Worm (Caenorhabditis elegans) whole organism, L4/young adult: ENCODE measurements around the gene unc-53.

Source experiments
- W03F9.2 ChIP-seq: fragments of 150-350 bp; optimal IDR thresholded peaks from 2 replicates; lab custom pipeline; 2014; ENCODE audit warnings: missing biosample characterization, missing genetic modification characterization
- dao-5 ChIP-seq: sonication (generic microtip); optimal IDR thresholded peaks from 2 replicates; lab custom pipeline; 2016; ENCODE audit warnings: missing genotype, missing genetic modification characterization, moderate library complexity, missing compliant biosample characterization
- him-1 ChIP-seq: sonication (generic microtip); optimal IDR thresholded peaks from 2 replicates; lab custom pipeline; 2016; ENCODE audit warnings: missing genotype, missing genetic modification reagents, missing genetic modification characterization, missing compliant biosample characterization

DNA sequence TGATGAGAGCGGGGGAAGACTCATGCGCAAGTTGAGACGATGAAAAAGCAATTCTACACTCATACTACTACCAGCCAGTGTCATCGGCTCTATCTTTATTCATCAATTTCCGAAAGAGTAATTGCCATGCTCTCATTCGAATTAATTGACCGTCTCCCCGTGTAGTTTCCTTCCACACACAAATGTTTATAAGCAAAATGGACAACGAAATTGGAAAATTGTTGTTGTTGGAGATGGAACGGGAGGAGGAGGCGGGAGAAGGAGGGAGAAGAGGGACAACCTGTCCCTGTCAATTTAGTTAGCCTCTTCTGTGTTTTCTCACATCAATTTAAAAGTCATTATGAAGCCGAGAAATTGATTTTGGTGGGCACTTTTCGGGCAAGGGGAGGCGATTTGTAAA lies 16.7 kb downstream of the unc-53 start:
- no peak for TF ChIP-seq dao-5 (tag; lab: Kevin White, UChicago)
- TF ChIP-seq him-1 (tag; lab: Kevin White, UChicago), result no peak
- no peak for TF ChIP-seq W03F9.2
